Worm (Caenorhabditis elegans) whole organism, L4 larva: ENCODE data around the gene ZK512.1.

Experiments used
- F49E8.2 ChIP-seq: sonication (generic microtip); optimal IDR thresholded peaks from 2 replicates; lab custom pipeline; 2016; ENCODE audit warnings: missing compliant biosample characterization, mild to moderate bottlenecking, missing genetic modification characterization, borderline replicate concordance
- fos-1 ChIP-seq: fragments of 150-350 bp; optimal IDR thresholded peaks from 2 replicates; lab custom pipeline; 2014; ENCODE audit warnings: missing biosample characterization, missing genetic modification characterization
- nhr-10 ChIP-seq: fragments of 150-350 bp; optimal IDR thresholded peaks from 2 replicates; lab custom pipeline; 2014; ENCODE audit warnings: missing biosample characterization, missing genetic modification characterization
- nhr-11 ChIP-seq: fragments of 150-350 bp; optimal IDR thresholded peaks from 2 replicates; lab custom pipeline; 2014; ENCODE audit warnings: missing biosample characterization, missing genetic modification characterization
- nhr-77 ChIP-seq: fragments of 150-350 bp; optimal IDR thresholded peaks from 2 replicates; lab custom pipeline; 2014; ENCODE audit warnings: missing biosample characterization, missing genetic modification characterization
- snpc-4 ChIP-seq: fragments of 150-350 bp; optimal IDR thresholded peaks from 2 replicates; lab custom pipeline; 2014; ENCODE audit warnings: missing biosample characterization, missing genetic modification characterization
- unc-62 ChIP-seq, 3 experiments: fragments of 150-350 bp in 1 of 3; sonication (generic microtip); optimal IDR thresholded peaks in 2 of 3; peaks in 1 of 3; 1 replicate in 1 of 3; 2 replicates in 2 of 3; lab custom pipeline; 2014 to 2017; ENCODE audit warnings: missing biosample characterization in 3 of 3, missing genetic modification characterization in 3 of 3, missing genetic modification reagents in 3 of 3, missing genotype in 1 of 3

DNA sequence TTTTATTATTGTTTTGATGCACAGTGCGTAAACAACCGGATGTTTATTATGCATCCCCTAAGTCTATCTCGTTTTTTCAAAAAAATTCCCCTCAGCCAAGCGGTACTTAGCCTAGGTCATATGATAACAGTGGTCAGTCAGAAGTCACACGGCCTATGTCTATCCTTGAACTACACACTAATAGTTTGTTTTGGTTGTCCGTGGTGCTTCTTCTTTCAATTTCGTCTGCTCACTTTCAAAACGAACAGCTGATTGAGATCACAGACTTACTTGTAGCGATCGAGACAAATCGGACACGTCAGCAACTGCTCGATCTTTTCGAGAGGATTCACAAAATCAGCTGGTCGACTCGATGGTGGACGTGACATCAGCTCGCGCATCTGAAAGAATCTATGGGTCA is 38.2 kb downstream of the ZK512.1 start:
- TF ChIP-seq nhr-11 (tag; lab: Kevin White, UChicago) (peak; percentile 17), nhr-10 (tag; lab: Kevin White, UChicago) (no peak), unc-62 (GFP tag; optimal IDR thresholded peaks at IDR 0.05 in 1 of 2; lab: Kevin White, UChicago) (no peak), unc-62 (tag; optimal IDR thresholded peaks at IDR 0.05; lab: Kevin White, UChicago) (no peak), nhr-77 (no peak), F49E8.2 (no peak), snpc-4 (tag; lab: Kevin White, UChicago) (no peak), fos-1 (tag; lab: Kevin White, UChicago) (no peak)
